Worm (Caenorhabditis elegans) whole organism, L2 larva: ENCODE measurements around the gene R160.12.

Source experiments
- C34F6.9 ChIP-seq: fragments of 150-350 bp; optimal IDR thresholded peaks from 2 replicates; lab custom pipeline; 2014; ENCODE audit warnings: missing biosample characterization, missing genetic modification characterization
- R02D3.7 ChIP-seq: fragments of 150-350 bp; optimal IDR thresholded peaks from 2 replicates; lab custom pipeline; 2014; ENCODE audit warnings: missing biosample characterization, missing genetic modification characterization
- ZK546.5 ChIP-seq: sonication (generic microtip); optimal IDR thresholded peaks from 2 replicates; lab custom pipeline; 2017; ENCODE audit warnings: missing biosample characterization, missing genetic modification characterization
- alr-1 ChIP-seq: fragments of 150-350 bp; optimal IDR thresholded peaks from 2 replicates; lab custom pipeline; 2014; ENCODE audit warnings: missing biosample characterization, missing genetic modification characterization
- ama-1 ChIP-seq: fragments of 150-350 bp; optimal IDR thresholded peaks from 2 replicates; lab custom pipeline; 2018; ENCODE audit warnings: inconsistent platforms
- blmp-1 ChIP-seq: sonication (generic microtip); optimal IDR thresholded peaks from 2 replicates; lab custom pipeline; 2017; ENCODE audit warnings: missing genetic modification characterization, mild to moderate bottlenecking, missing compliant biosample characterization, antibody characterized with exemption, moderate library complexity; ENCODE audit not compliant: insufficient read depth
- ceh-16 ChIP-seq: fragments of 150-350 bp; optimal IDR thresholded peaks from 2 replicates; lab custom pipeline; 2014; ENCODE audit warnings: missing biosample characterization, missing genetic modification characterization
- ceh-82 ChIP-seq: fragments of 150-350 bp; optimal IDR thresholded peaks from 2 replicates; lab custom pipeline; 2014; ENCODE audit warnings: missing biosample characterization, missing genetic modification characterization
- crh-2 ChIP-seq: sonication (generic microtip); optimal IDR thresholded peaks from 2 replicates; lab custom pipeline; 2017; ENCODE audit warnings: missing biosample characterization, missing genetic modification characterization
- dmd-4 ChIP-seq: sonication (generic microtip); optimal IDR thresholded peaks from 2 replicates; lab custom pipeline; 2017; ENCODE audit warnings: missing biosample characterization, missing genetic modification characterization
- egl-27 ChIP-seq: sonication (generic microtip); optimal IDR thresholded peaks from 3 replicates; lab custom pipeline; 2017; ENCODE audit warnings: missing biosample characterization, missing genetic modification reagents, missing genetic modification characterization
- elt-1 ChIP-seq: fragments of 150-350 bp; optimal IDR thresholded peaks from 2 replicates; lab custom pipeline; 2014; ENCODE audit warnings: missing biosample characterization, missing genetic modification characterization
- fos-1 ChIP-seq: fragments of 150-350 bp; optimal IDR thresholded peaks from 2 replicates; lab custom pipeline; 2014; ENCODE audit warnings: missing biosample characterization, missing genetic modification characterization
- gmeb-1 ChIP-seq: fragments of 150-350 bp; optimal IDR thresholded peaks from 2 replicates; lab custom pipeline; 2014; ENCODE audit warnings: missing biosample characterization, missing genetic modification characterization
- lin-11 ChIP-seq: fragments of 150-350 bp; sonication (generic microtip); optimal IDR thresholded peaks from 2 replicates; lab custom pipeline; 2014; ENCODE audit warnings: missing biosample characterization, missing genetic modification characterization, inconsistent platforms, mixed read lengths
- lin-13 ChIP-seq: fragments of 150-350 bp; optimal IDR thresholded peaks from 2 replicates; lab custom pipeline; 2014; ENCODE audit warnings: missing biosample characterization, missing genetic modification reagents, missing genetic modification characterization
- lin-39 ChIP-seq: fragments of 150-350 bp; optimal IDR thresholded peaks from 2 replicates; lab custom pipeline; 2014; ENCODE audit warnings: missing biosample characterization, missing genetic modification reagents, missing genetic modification characterization
- lsy-2 ChIP-seq, 2 experiments: fragments of 150-350 bp in 1 of 2; sonication (generic microtip) in 1 of 2; optimal IDR thresholded peaks; 2 replicates each; lab custom pipeline; 2014 to 2017; ENCODE audit warnings: missing biosample characterization in 2 of 2, missing genetic modification characterization in 2 of 2
- mab-5 ChIP-seq: fragments of 150-350 bp; optimal IDR thresholded peaks from 2 replicates; lab custom pipeline; 2014; ENCODE audit warnings: missing biosample characterization, missing genetic modification characterization
- mbf-1 ChIP-seq: sonication (generic microtip); optimal IDR thresholded peaks from 2 replicates; lab custom pipeline; 2017; ENCODE audit warnings: missing biosample characterization, missing genetic modification characterization
- mdl-1 ChIP-seq, 2 experiments: fragments of 150-350 bp in 1 of 2; sonication (generic microtip) in 1 of 2; optimal IDR thresholded peaks; 2 replicates each; lab custom pipeline; 2017; ENCODE audit warnings: missing biosample characterization in 2 of 2, missing genetic modification characterization in 2 of 2
- nhr-10 ChIP-seq: sonication (generic microtip); optimal IDR thresholded peaks from 2 replicates; lab custom pipeline; 2017; ENCODE audit warnings: missing biosample characterization, missing genetic modification characterization
- nhr-11 ChIP-seq: fragments of 150-350 bp; optimal IDR thresholded peaks from 2 replicates; lab custom pipeline; 2014; ENCODE audit warnings: missing biosample characterization, missing genetic modification characterization
- nhr-12 ChIP-seq: fragments of 150-350 bp; optimal IDR thresholded peaks from 2 replicates; lab custom pipeline; 2014; ENCODE audit warnings: missing biosample characterization, missing genetic modification characterization
- nhr-129 ChIP-seq: fragments of 150-350 bp; optimal IDR thresholded peaks from 2 replicates; lab custom pipeline; 2014; ENCODE audit warnings: missing biosample characterization, missing genetic modification characterization
- nhr-23 ChIP-seq: fragments of 150-350 bp; optimal IDR thresholded peaks from 2 replicates; lab custom pipeline; 2014; ENCODE audit warnings: missing biosample characterization, missing genetic modification reagents, missing genetic modification characterization
- nhr-237 ChIP-seq: fragments of 150-350 bp; optimal IDR thresholded peaks from 2 replicates; lab custom pipeline; 2014; ENCODE audit warnings: missing biosample characterization, missing genetic modification characterization
- nhr-6 ChIP-seq: fragments of 150-350 bp; optimal IDR thresholded peaks from 2 replicates; lab custom pipeline; 2014; ENCODE audit warnings: missing biosample characterization, missing genetic modification characterization
- nhr-77 ChIP-seq: fragments of 150-350 bp; optimal IDR thresholded peaks from 2 replicates; lab custom pipeline; 2014; ENCODE audit warnings: missing biosample characterization, missing genetic modification characterization
- sem-4 ChIP-seq: fragments of 150-350 bp; optimal IDR thresholded peaks from 2 replicates; lab custom pipeline; 2014; ENCODE audit warnings: missing biosample characterization, missing genetic modification reagents, missing genetic modification characterization
- skn-1 ChIP-seq: sonication (generic microtip); optimal IDR thresholded peaks from 2 replicates; lab custom pipeline; 2017; ENCODE audit warnings: missing biosample characterization, missing genetic modification characterization
- sma-9 ChIP-seq, 2 experiments: fragments of 150-350 bp in 1 of 2; sonication (generic microtip) in 1 of 2; optimal IDR thresholded peaks; 2 replicates each; lab custom pipeline; 2014 to 2016; ENCODE audit warnings: missing genetic modification characterization in 2 of 2, mild to moderate bottlenecking in 1 of 2, missing biosample characterization in 1 of 2, missing compliant biosample characterization in 1 of 2, missing genetic modification reagents in 1 of 2, moderate library complexity in 1 of 2
- snpc-4 ChIP-seq: fragments of 150-350 bp; optimal IDR thresholded peaks from 2 replicates; lab custom pipeline; 2014; ENCODE audit warnings: missing biosample characterization, missing genetic modification characterization
- unc-39 ChIP-seq: fragments of 150-350 bp; optimal IDR thresholded peaks from 2 replicates; lab custom pipeline; 2014; ENCODE audit warnings: missing biosample characterization, missing genetic modification characterization
- unc-62 ChIP-seq: fragments of 150-350 bp; optimal IDR thresholded peaks from 2 replicates; lab custom pipeline; 2014; ENCODE audit warnings: missing biosample characterization, missing genetic modification reagents, missing genetic modification characterization
- ztf-1 ChIP-seq: fragments of 200-800 bp; sonication (Bioruptor generic); conservative IDR thresholded peaks from 2 replicates; pipeline ENCODE4 v1.3.6; 2022; ENCODE audit warnings: missing genetic modification characterization, missing compliant biosample characterization
- ztf-11 ChIP-seq: sonication (generic microtip); optimal IDR thresholded peaks from 2 replicates; lab custom pipeline; 2017; ENCODE audit warnings: missing biosample characterization, missing genetic modification characterization
- ztf-4 ChIP-seq: fragments of 150-350 bp; optimal IDR thresholded peaks from 2 replicates; lab custom pipeline; 2014; ENCODE audit warnings: missing biosample characterization, missing genetic modification characterization

The R160.12 gene

DNA sequence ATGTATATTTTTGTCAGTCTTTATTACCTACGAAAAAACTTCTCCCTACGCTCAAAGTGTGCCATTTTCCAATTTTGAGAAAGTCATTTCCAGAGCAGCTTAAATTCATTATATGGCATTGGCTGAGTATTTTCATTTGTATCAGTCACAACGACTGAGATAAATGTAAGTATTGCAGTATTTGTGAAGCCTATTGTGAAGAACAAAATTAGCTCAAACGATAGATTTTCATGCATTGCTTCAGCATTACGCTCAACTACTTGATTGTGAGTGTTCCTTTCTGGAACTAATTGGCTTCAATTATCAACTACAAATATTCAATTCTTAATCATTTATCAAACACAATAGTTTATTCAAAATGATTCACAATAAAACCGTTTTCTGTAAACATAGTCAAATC lies at the start of gene R160.12:
Gene R160.12, minus strand, starts transcription at position 101 of the 400 bp plus-strand sequence.
- TF ChIP-seq crh-2 (tag; lab: Kevin White, UChicago) (no peak), dmd-4 (tag; lab: Kevin White, UChicago) (no peak), ceh-16 (no peak), mbf-1 (tag; lab: Kevin White, UChicago) (no peak), nhr-6 (no peak), snpc-4 (no peak), sem-4 (tag; lab: Kevin White, UChicago) (no peak), mab-5 (tag; lab: Kevin White, UChicago) (no peak), fos-1 (tag; lab: Kevin White, UChicago) (no peak), sma-9 (GFP tag; optimal IDR thresholded peaks at IDR 0.05; lab: Kevin White, UChicago) (no peak), sma-9 (tag; optimal IDR thresholded peaks at IDR 0.05; lab: Kevin White, UChicago) (no peak), ceh-82 (no peak), skn-1 (tag; lab: Kevin White, UChicago) (no peak), alr-1 (tag; lab: Kevin White, UChicago) (no peak), C34F6.9 (tag; lab: Kevin White, UChicago) (no peak)

DNA sequence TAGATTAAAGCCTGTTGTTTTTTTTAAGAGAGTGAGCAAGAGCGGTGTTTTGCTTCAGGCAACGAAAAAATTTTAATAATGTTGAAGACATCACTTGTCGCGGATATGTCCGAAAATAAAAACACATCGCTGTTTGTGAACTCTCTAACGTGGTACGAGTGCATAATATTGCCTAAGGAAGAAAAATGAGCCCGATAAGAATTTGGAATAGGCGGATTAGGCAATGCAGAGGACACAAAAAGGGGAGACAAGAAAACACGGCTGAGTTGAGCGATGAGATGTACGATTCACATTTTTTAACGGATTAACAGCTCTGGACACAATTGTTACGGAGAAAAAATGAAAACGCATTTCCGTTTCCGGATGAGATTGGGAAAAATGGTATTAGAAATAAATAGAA lies 49.8 kb upstream of the R160.12 start:
- TF ChIP-seq ZK546.5 (tag; lab: Kevin White, UChicago) (no peak), skn-1 (tag; lab: Kevin White, UChicago) (no peak), ztf-11 (tag; lab: Kevin White, UChicago) (no peak), blmp-1 (tag; lab: Kevin White, UChicago) (no peak), lin-13 (GFP tag; lab: Kevin White, UChicago) (no peak), nhr-23 (tag; lab: Kevin White, UChicago) (no peak), mab-5 (tag; lab: Kevin White, UChicago) (no peak), ama-1 (lab: Kevin White, UChicago) (no peak), ceh-16 (no peak), ztf-1 (no peak), alr-1 (tag; lab: Kevin White, UChicago) (no peak)

DNA sequence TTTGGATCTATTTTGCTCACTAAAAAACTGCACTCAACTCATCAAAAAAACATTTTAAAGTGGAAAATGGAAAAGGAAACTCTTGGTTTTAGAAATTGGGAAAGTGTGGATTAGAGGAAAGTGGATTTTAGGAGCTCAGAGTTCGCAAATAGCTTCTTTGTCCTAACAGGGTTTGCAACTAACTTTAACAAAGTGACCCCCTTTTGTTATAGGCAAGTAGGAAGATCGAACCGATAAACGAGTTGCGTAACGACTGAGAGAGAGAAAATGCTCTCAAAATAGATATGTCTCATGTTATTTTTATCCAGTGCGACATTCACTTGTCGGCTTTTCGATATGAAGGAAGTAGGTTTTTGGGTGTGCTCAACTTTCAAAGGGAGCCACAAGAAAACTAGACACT lies 48.9 kb upstream of the R160.12 start:
- TF ChIP-seq sma-9 (GFP tag; optimal IDR thresholded peaks at IDR 0.05; lab: Kevin White, UChicago) (no peak), sma-9 (tag; optimal IDR thresholded peaks at IDR 0.05; lab: Kevin White, UChicago) (no peak), lsy-2 (tag; optimal IDR thresholded peaks at IDR 0.05; lab: Kevin White, UChicago) (no peak), R02D3.7 (tag; lab: Kevin White, UChicago) (no peak), nhr-23 (tag; lab: Kevin White, UChicago) (no peak), fos-1 (tag; lab: Kevin White, UChicago) (no peak)

DNA sequence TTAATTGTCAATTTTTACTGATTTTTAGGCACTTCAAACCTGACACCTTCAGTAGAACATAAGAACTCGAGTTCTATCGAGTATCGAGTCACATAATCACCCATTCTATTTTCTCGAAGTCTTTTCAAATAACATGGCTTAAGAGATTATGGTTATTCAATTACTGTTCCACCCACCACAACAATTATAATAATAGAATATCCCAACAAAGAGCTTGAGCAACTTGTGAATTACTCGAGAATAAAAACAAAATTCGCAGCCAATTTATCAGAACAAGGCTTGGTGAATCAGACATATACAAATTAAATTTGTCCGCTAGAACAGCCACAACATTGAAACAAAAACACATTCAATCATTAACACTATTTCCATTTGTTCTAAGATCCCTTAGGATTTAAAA lies 46.7 kb upstream of the R160.12 start:
- no peak for TF ChIP-seq mdl-1 (tag; optimal IDR thresholded peaks at IDR 0.05; lab: Kevin White, UChicago)
- no peak for TF ChIP-seq alr-1 (tag; lab: Kevin White, UChicago)
- TF ChIP-seq mbf-1 (tag; lab: Kevin White, UChicago): no peak
- no peak for TF ChIP-seq ceh-82
- no peak for TF ChIP-seq egl-27 (tag; lab: Kevin White, UChicago)
- no peak for TF ChIP-seq lin-39 (tag; lab: Kevin White, UChicago)
- no peak for TF ChIP-seq nhr-77
- no peak for TF ChIP-seq lin-11
- TF ChIP-seq nhr-237 (tag; lab: Kevin White, UChicago): no peak
- no peak for TF ChIP-seq unc-39
- no peak for TF ChIP-seq ztf-1
- TF ChIP-seq unc-62: no peak
- no peak for TF ChIP-seq ama-1 (lab: Kevin White, UChicago)
- no peak for TF ChIP-seq sma-9 (GFP tag; optimal IDR thresholded peaks at IDR 0.05; lab: Kevin White, UChicago)
- TF ChIP-seq sma-9 (tag; optimal IDR thresholded peaks at IDR 0.05; lab: Kevin White, UChicago): no peak
- no peak for TF ChIP-seq blmp-1 (tag; lab: Kevin White, UChicago)

DNA sequence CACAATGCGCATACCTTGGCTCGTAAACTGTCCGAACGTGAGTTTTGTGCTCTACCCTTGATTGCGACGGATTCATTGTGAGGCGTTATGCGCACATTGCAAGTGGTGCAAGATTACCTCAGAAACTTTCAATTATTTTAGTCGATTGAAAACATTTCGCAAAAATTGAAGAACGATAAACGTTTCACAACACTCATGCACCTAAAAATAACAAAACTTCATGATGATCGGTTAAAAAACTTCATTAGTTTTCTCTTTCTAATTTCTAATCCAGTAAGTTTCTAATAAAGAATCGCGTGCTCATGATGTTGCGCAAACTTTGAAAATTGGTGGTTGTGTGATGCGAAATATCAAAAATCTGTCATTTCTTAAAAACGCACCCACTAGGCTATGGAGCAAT lies 41.2 kb upstream of the R160.12 start, which contains the start of gene dop-1:
Gene dop-1, minus strand, starts transcription at position 101 of the 400 bp plus-strand sequence.
- no peak for TF ChIP-seq blmp-1 (tag; lab: Kevin White, UChicago)
- TF ChIP-seq nhr-12: no peak
- TF ChIP-seq nhr-129 (tag; lab: Kevin White, UChicago): no peak
- no peak for TF ChIP-seq nhr-11 (tag; lab: Kevin White, UChicago)
- no peak for TF ChIP-seq dmd-4 (tag; lab: Kevin White, UChicago)
- no peak for TF ChIP-seq ceh-16
- TF ChIP-seq lsy-2 (tag; optimal IDR thresholded peaks at IDR 0.05; lab: Kevin White, UChicago): no peak
- TF ChIP-seq nhr-10 (tag; lab: Kevin White, UChicago): no peak
- TF ChIP-seq ztf-1: no peak
- no peak for TF ChIP-seq mab-5 (tag; lab: Kevin White, UChicago)
- no peak for TF ChIP-seq mdl-1 (tag; optimal IDR thresholded peaks at IDR 0.05; lab: Kevin White, UChicago)
- TF ChIP-seq mbf-1 (tag; lab: Kevin White, UChicago): no peak
- TF ChIP-seq ztf-4 (tag; lab: Kevin White, UChicago): no peak
- no peak for TF ChIP-seq ama-1 (lab: Kevin White, UChicago)
- TF ChIP-seq fos-1 (tag; lab: Kevin White, UChicago): no peak
- no peak for TF ChIP-seq gmeb-1 (tag; lab: Kevin White, UChicago)
- no peak for TF ChIP-seq elt-1 (tag; lab: Kevin White, UChicago)
- TF ChIP-seq, all 48 proteins: peak for 0
